Worm (Caenorhabditis elegans): ENCODE measurements around the gene F32D8.12.

- TF ChIP-seq ceh-36 (tag; optimal IDR thresholded peaks at IDR 0.05): no peak
- no peak for TF ChIP-seq hnd-1 (tag; optimal IDR thresholded peaks at IDR 0.05)
- TF ChIP-seq ceh-13 (GFP tag; optimal IDR thresholded peaks at IDR 0.05): no peak
- TF ChIP-seq tra-4 (tag; optimal IDR thresholded peaks at IDR 0.05): no peak
- TF ChIP-seq ama-1 (optimal IDR thresholded peaks at IDR 0.05): no peak
- no peak for TF ChIP-seq tbx-37 (GFP tag; conservative IDR thresholded peaks at IDR 0.05)
- TF ChIP-seq pes-1 (GFP tag; IDR thresholded peaks at IDR 0.05): no peak
- no peak for TF ChIP-seq hmbx-1 (tag; optimal IDR thresholded peaks at IDR 0.05)
- TF ChIP-seq scrt-1 (GFP tag; IDR thresholded peaks at IDR 0.05): no peak
- no peak for TF ChIP-seq ets-7 (tag; optimal IDR thresholded peaks at IDR 0.05)
- no peak for TF ChIP-seq flt-1 (GFP tag; IDR thresholded peaks at IDR 0.05)
- no peak for TF ChIP-seq sea-1 (GFP tag; conservative IDR thresholded peaks at IDR 0.05)
- TF ChIP-seq tbx-11 (GFP tag; IDR thresholded peaks at IDR 0.05): no peak
Measured at ce11 chrV:10939990-10940570, 49.3 kb upstream of the F32D8.12 start.
